Fruit fly (Drosophila melanogaster) whole organism, embryonic: ENCODE results near the gene ATPsyngamma.

ENCODE experiments used
- B-H1 ChIP-seq: fragments of 200-800 bp; sonication (Bioruptor generic); IDR thresholded peaks from 3 replicates; pipeline ENCODE4 v1.3.6; 2022; ENCODE audit warnings: missing biosample characterization, missing genetic modification characterization
- Bgb ChIP-seq: fragments of 200-800 bp; sonication (Bioruptor generic); IDR thresholded peaks from 2 replicates; pipeline ENCODE4 v1.3.6; 2022; ENCODE audit warnings: missing biosample characterization, missing genetic modification characterization; ENCODE audit not compliant: partially characterized antibody
- CG10267 ChIP-seq: fragments of 200-800 bp; sonication (Bioruptor generic); optimal IDR thresholded peaks from 2 replicates; lab custom pipeline; 2018; ENCODE audit warnings: missing biosample characterization, mild to moderate bottlenecking, missing genetic modification characterization, moderate library complexity
- CG10543 ChIP-seq: fragments of 200-800 bp; sonication (Bioruptor generic); optimal IDR thresholded peaks from 3 replicates; lab custom pipeline; 2017; ENCODE audit warnings: missing biosample characterization, mild to moderate bottlenecking, missing genetic modification characterization, moderate library complexity
- CG11504 ChIP-seq: fragments of 200-800 bp; sonication (Bioruptor generic); optimal IDR thresholded peaks from 3 replicates; lab custom pipeline; 2019; ENCODE audit warnings: missing biosample characterization, mild to moderate bottlenecking, missing genetic modification characterization, moderate library complexity
- CG11695 ChIP-seq: fragments of 200-800 bp; sonication (Bioruptor generic); IDR thresholded peaks from 3 replicates; pipeline ENCODE4 v1.3.6; 2022; ENCODE audit warnings: missing biosample characterization, missing genetic modification characterization
- CG12769 ChIP-seq: fragments of 200-800 bp; sonication (Bioruptor generic); optimal IDR thresholded peaks from 2 replicates; lab custom pipeline; 2019; ENCODE audit warnings: missing biosample characterization, mild to moderate bottlenecking, missing genetic modification characterization, moderate library complexity
- CG1529 ChIP-seq: fragments of 200-800 bp; sonication (Bioruptor generic); optimal IDR thresholded peaks from 3 replicates; lab custom pipeline; 2018; ENCODE audit warnings: missing biosample characterization, missing genetic modification characterization
- CG1602 ChIP-seq: fragments of 200-800 bp; sonication (Bioruptor generic); optimal IDR thresholded peaks from 3 replicates; lab custom pipeline; 2016; ENCODE audit warnings: missing biosample characterization, missing genetic modification characterization
- CG1647 ChIP-seq: fragments of 200-800 bp; sonication (Bioruptor generic); optimal IDR thresholded peaks from 3 replicates; lab custom pipeline; 2016; ENCODE audit warnings: missing biosample characterization, missing genetic modification characterization
- CG18599 ChIP-seq: fragments of 200-800 bp; sonication (Bioruptor generic); optimal IDR thresholded peaks from 3 replicates; lab custom pipeline; 2017; ENCODE audit warnings: missing biosample characterization, missing genetic modification characterization, mild to moderate bottlenecking, moderate library complexity, missing genetic modification reagents
- CG2120 ChIP-seq: fragments of 200-800 bp; sonication (Bioruptor generic); optimal IDR thresholded peaks from 3 replicates; lab custom pipeline; 2016; ENCODE audit warnings: missing biosample characterization, missing genetic modification characterization
- CG33557 ChIP-seq: fragments of 200-800 bp; sonication (Bioruptor generic); optimal IDR thresholded peaks from 2 replicates; lab custom pipeline; 2019; ENCODE audit warnings: missing biosample characterization, mild to moderate bottlenecking, missing genetic modification characterization, moderate library complexity
- CG3407 ChIP-seq: fragments of 200-800 bp; sonication (Bioruptor generic); optimal IDR thresholded peaks from 2 replicates; lab custom pipeline; 2018; ENCODE audit warnings: missing biosample characterization, mild to moderate bottlenecking, missing genetic modification characterization
- CG34376 ChIP-seq: fragments of 200-800 bp; sonication (Bioruptor generic); optimal IDR thresholded peaks from 2 replicates; lab custom pipeline; 2018; ENCODE audit warnings: missing biosample characterization, mild to moderate bottlenecking, missing genetic modification characterization
- CG3995 ChIP-seq: fragments of 200-800 bp; sonication (Bioruptor generic); optimal IDR thresholded peaks from 3 replicates; lab custom pipeline; 2016; ENCODE audit warnings: missing biosample characterization, missing genetic modification characterization
- CG8290 ChIP-seq, 3 experiments: fragments of 200-800 bp; sonication (Bioruptor generic); optimal IDR thresholded peaks; 2 replicates each; lab custom pipeline; 2016 to 2019; ENCODE audit warnings: missing biosample characterization in 3 of 3, missing genetic modification characterization in 3 of 3, mild to moderate bottlenecking in 2 of 3, moderate library complexity in 1 of 3
- CHES-1-like ChIP-seq: fragments of 200-800 bp; sonication (Bioruptor generic); optimal IDR thresholded peaks from 2 replicates; lab custom pipeline; 2016; ENCODE audit warnings: missing biosample characterization, missing genetic modification characterization
- D19B ChIP-seq: fragments of 200-800 bp; sonication (Bioruptor generic); optimal IDR thresholded peaks from 2 replicates; lab custom pipeline; 2017; ENCODE audit warnings: missing biosample characterization, mild to moderate bottlenecking, missing genetic modification characterization
- Dek ChIP-seq: fragments of 200-800 bp; sonication (Bioruptor generic); optimal IDR thresholded peaks from 3 replicates; lab custom pipeline; 2019; ENCODE audit warnings: missing biosample characterization, mild to moderate bottlenecking, missing genetic modification characterization, moderate library complexity
- GATAe ChIP-seq: fragments of 200-800 bp; sonication (Bioruptor generic); conservative IDR thresholded peaks from 2 replicates; pipeline ENCODE4 v1.3.6; 2022; ENCODE audit warnings: missing biosample characterization, missing genetic modification characterization
- HLH3B ChIP-seq: fragments of 200-800 bp; sonication (Bioruptor generic); IDR thresholded peaks from 2 replicates; pipeline ENCODE4 v1.3.6; 2022; ENCODE audit warnings: missing biosample characterization, missing genetic modification characterization
- HmgZ ChIP-seq: fragments of 200-800 bp; sonication (Bioruptor generic); optimal IDR thresholded peaks from 2 replicates; lab custom pipeline; 2018; ENCODE audit warnings: missing biosample characterization, mild to moderate bottlenecking, missing genetic modification characterization
- Hmr ChIP-seq: fragments of 200-800 bp; sonication (Bioruptor generic); optimal IDR thresholded peaks from 3 replicates; lab custom pipeline; 2017; ENCODE audit warnings: mild to moderate bottlenecking, missing biosample characterization, missing genetic modification reagents, missing genetic modification characterization
- Jarid2 ChIP-seq: fragments of 200-800 bp; sonication (Bioruptor generic); optimal IDR thresholded peaks from 3 replicates; lab custom pipeline; 2017; ENCODE audit warnings: mild to moderate bottlenecking, missing biosample characterization, missing genetic modification reagents, missing genetic modification characterization
- Med ChIP-seq: fragments of 200-800 bp; sonication (Bioruptor generic); peaks from one replicate; lab custom pipeline; 2016; ENCODE audit warnings: missing biosample characterization, missing genetic modification characterization, mild to moderate bottlenecking, inconsistent platforms, moderate library complexity
- Pdp1 ChIP-seq, 2 experiments: fragments of 200-800 bp; sonication (Bioruptor generic); optimal IDR thresholded peaks; 3 replicates each; lab custom pipeline; 2016; ENCODE audit warnings: missing biosample characterization in 2 of 2, missing genetic modification characterization in 2 of 2, mild to moderate bottlenecking in 1 of 2, moderate library complexity in 1 of 2
- aop ChIP-seq: fragments of 200-800 bp; sonication (Bioruptor generic); IDR thresholded peaks from 2 replicates; pipeline ENCODE4 v1.3.6; 2022; ENCODE audit warnings: missing biosample characterization, missing genetic modification characterization
- cad ChIP-seq: fragments of >200 bp; optimal IDR thresholded peaks from 2 replicates; lab custom pipeline; 2017; ENCODE audit warnings: missing biosample characterization, missing genetic modification characterization
- chinmo ChIP-seq: fragments of 200-800 bp; sonication (Bioruptor generic); IDR thresholded peaks from 4 replicates; pipeline ENCODE4 v1.3.6; 2022; ENCODE audit warnings: missing biosample characterization, missing genetic modification characterization; ENCODE audit not compliant: partially characterized antibody
- cwo ChIP-seq: fragments of 200-800 bp; sonication (Bioruptor generic); optimal IDR thresholded peaks from 3 replicates; lab custom pipeline; 2017; ENCODE audit warnings: missing biosample characterization, missing genetic modification characterization, mild to moderate bottlenecking, moderate library complexity, missing genetic modification reagents
- eve ChIP-seq, 2 experiments: fragments of >200 bp; optimal IDR thresholded peaks; 2 replicates each; lab custom pipeline; 2017; ENCODE audit warnings: missing biosample characterization in 2 of 2, missing genetic modification characterization in 2 of 2
- exex ChIP-seq: fragments of 200-800 bp; sonication (Bioruptor generic); optimal IDR thresholded peaks from 4 replicates; lab custom pipeline; 2018; ENCODE audit warnings: missing biosample characterization, mild to moderate bottlenecking, missing genetic modification characterization, moderate library complexity
- gce ChIP-seq: fragments of 200-800 bp; sonication (Bioruptor generic); IDR thresholded peaks from 3 replicates; pipeline ENCODE4 v1.3.6; 2022; ENCODE audit warnings: missing biosample characterization, missing genetic modification characterization
- grn ChIP-seq: fragments of 200-800 bp; sonication (Bioruptor generic); optimal IDR thresholded peaks from 3 replicates; lab custom pipeline; 2017; ENCODE audit warnings: missing biosample characterization, missing genetic modification characterization
- lab ChIP-seq: fragments of 200-800 bp; sonication (Bioruptor generic); optimal IDR thresholded peaks from 3 replicates; lab custom pipeline; 2017; ENCODE audit warnings: missing biosample characterization, missing genetic modification characterization, mild to moderate bottlenecking, moderate library complexity, missing genetic modification reagents
- mirr ChIP-seq: fragments of 200-800 bp; sonication (Bioruptor generic); optimal IDR thresholded peaks from 3 replicates; lab custom pipeline; 2018; ENCODE audit warnings: missing biosample characterization, mild to moderate bottlenecking, missing genetic modification characterization
- salm ChIP-seq: fragments of 200-800 bp; sonication (Bioruptor generic); optimal IDR thresholded peaks from 2 replicates; lab custom pipeline; 2018; ENCODE audit warnings: missing biosample characterization, mild to moderate bottlenecking, missing genetic modification characterization
- scrt ChIP-seq: fragments of 200-800 bp; sonication (Bioruptor generic); optimal IDR thresholded peaks from 2 replicates; lab custom pipeline; 2018; ENCODE audit warnings: missing biosample characterization, mild to moderate bottlenecking, missing genetic modification characterization, moderate library complexity
- sd ChIP-seq: fragments of 200-800 bp; sonication (Bioruptor generic); optimal IDR thresholded peaks from 3 replicates; lab custom pipeline; 2018; ENCODE audit warnings: missing biosample characterization, mild to moderate bottlenecking, missing genetic modification characterization, moderate library complexity
- sens-2 ChIP-seq: fragments of 200-800 bp; sonication (Bioruptor generic); IDR thresholded peaks from 2 replicates; pipeline ENCODE4 v1.3.6; 2022; ENCODE audit warnings: missing biosample characterization, missing genetic modification characterization
- slbo ChIP-seq: fragments of 200-800 bp; sonication (Bioruptor generic); IDR thresholded peaks from 2 replicates; pipeline ENCODE4 v1.3.6; 2022; ENCODE audit warnings: missing biosample characterization, missing genetic modification characterization
- sug ChIP-seq: fragments of 200-800 bp; optimal IDR thresholded peaks from 2 replicates; lab custom pipeline; 2019; ENCODE audit warnings: missing biosample characterization, mild to moderate bottlenecking, missing genetic modification characterization, moderate library complexity
- tgo ChIP-seq: fragments of 200-800 bp; sonication (Bioruptor generic); IDR thresholded peaks from 3 replicates; pipeline ENCODE4 v1.3.6; 2022; ENCODE audit warnings: missing biosample characterization, missing genetic modification characterization
- unc-4 ChIP-seq: fragments of 200-800 bp; sonication (Bioruptor generic); IDR thresholded peaks from 2 replicates; pipeline ENCODE4 v1.3.6; 2022; ENCODE audit warnings: missing biosample characterization, missing genetic modification characterization; ENCODE audit not compliant: partially characterized antibody
- z ChIP-seq: fragments of 200-800 bp; sonication (Bioruptor generic); IDR thresholded peaks from 3 replicates; pipeline ENCODE4 v1.3.6; 2022; ENCODE audit warnings: missing biosample characterization, missing genetic modification characterization
- zfh2 ChIP-seq: fragments of 200-800 bp; sonication (Bioruptor generic); optimal IDR thresholded peaks from 2 replicates; lab custom pipeline; 2016; ENCODE audit warnings: missing biosample characterization, missing genetic modification characterization

Gene ATPsyngamma

DNA sequence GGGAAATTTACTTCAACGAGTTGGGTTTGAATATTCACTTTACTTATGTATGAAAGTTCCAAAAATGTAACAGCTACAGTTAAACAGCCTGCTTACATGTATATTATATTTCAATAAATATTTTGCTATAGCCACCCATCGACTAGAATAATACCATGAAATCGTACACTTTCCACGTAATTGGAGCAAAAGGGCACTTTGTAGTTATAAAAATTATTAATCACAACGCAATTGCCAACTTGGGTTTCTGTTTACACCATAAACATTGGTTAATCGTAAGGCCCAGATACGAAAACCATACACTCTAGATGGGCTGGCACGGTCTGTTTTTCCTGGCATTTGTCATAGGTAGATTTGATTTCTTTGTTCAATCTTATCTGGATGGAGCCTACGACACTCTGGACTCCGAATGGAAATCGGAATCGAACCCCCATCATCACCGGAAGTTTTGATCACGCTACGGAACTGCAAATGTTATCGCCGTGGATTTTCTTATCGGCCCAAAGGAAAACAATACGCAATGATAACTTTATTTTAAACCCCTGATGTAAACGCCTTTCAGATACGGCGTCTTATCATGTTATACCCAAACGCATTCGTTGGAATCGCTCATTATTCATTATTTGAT, 31.6 kb upstream of the ATPsyngamma start, which contains the start of gene fig:
Gene fig (minus strand): TSS at position 51 of the 628 bp plus-strand sequence.
- TF ChIP-seq scrt (GFP tag; lab: Kevin White, UChicago): no peak
- no peak for TF ChIP-seq HLH3B (GFP tag; lab: Robert Waterston, UW)
- 0 out of 2 replicates have a peak, but pooled peaks have one; percentile 6 for TF ChIP-seq sens-2 (GFP tag; lab: Robert Waterston, UW)
- TF ChIP-seq aop (GFP tag; lab: Robert Waterston, UW): 0 out of 2 replicates have a peak, but pooled peaks have one; percentile 27
- TF ChIP-seq lab (GFP tag; lab: Kevin White, UChicago): peak; percentile 35
- TF ChIP-seq CG34376 (GFP tag; lab: Kevin White, UChicago): peak; percentile 66
- no peak for TF ChIP-seq gce
- peak; percentile 18 for TF ChIP-seq sd (tag; lab: Kevin White, UChicago)
- TF ChIP-seq sug (tag; lab: Kevin White, UChicago): peak; percentile 86
- TF ChIP-seq Med (GFP tag; lab: Kevin White, UChicago): peak; percentile 13
- TF ChIP-seq CG10543: peak; percentile 19
- TF ChIP-seq CG8290 (GFP tag; optimal IDR thresholded peaks at IDR 0.05; lab: Kevin White, UChicago): no peak
- TF ChIP-seq CG8290 (tag; optimal IDR thresholded peaks at IDR 0.05; lab: Kevin White, UChicago): peak in 1 of 2 experiments; percentile 19
- 0 out of 2 replicates have a peak, but pooled peaks have one; percentile 23 for TF ChIP-seq GATAe (GFP tag; lab: Robert Waterston, UW)
- no peak for TF ChIP-seq Bgb (GFP tag; lab: Robert Waterston, UW)
- no peak for TF ChIP-seq CG11504 (tag; lab: Kevin White, UChicago)
- no peak for TF ChIP-seq CHES-1-like (GFP tag; lab: Kevin White, UChicago)
- 0 out of 3 replicates have a peak, but pooled peaks have one; percentile 22 for TF ChIP-seq z
- TF ChIP-seq chinmo (GFP tag; lab: Robert Waterston, UW): 0 out of 4 replicates have a peak, but pooled peaks have one; percentile 9
- TF ChIP-seq CG12769 (tag; lab: Kevin White, UChicago): peak; percentile 46
- peak; percentile 86 for TF ChIP-seq grn
- TF ChIP-seq CG3407 (GFP tag; lab: Kevin White, UChicago): no peak
- TF ChIP-seq CG3995 (GFP tag; lab: Kevin White, UChicago): no peak
- TF ChIP-seq Pdp1 (GFP tag; optimal IDR thresholded peaks at IDR 0.05; lab: Kevin White, UChicago): peak in 1 of 2 experiments; percentile 42
- TF ChIP-seq cwo (GFP tag; lab: Kevin White, UChicago): peak; percentile 26
- TF ChIP-seq exex (tag; lab: Kevin White, UChicago): peak; percentile 78
- peak; percentile 4 for TF ChIP-seq HmgZ
- peak; percentile 9 for TF ChIP-seq CG18599
- peak in 1 of 2 experiments; percentile 19 for TF ChIP-seq eve (GFP tag; optimal IDR thresholded peaks at IDR 0.05; lab: Kevin White, UChicago)
- peak; percentile 64 for TF ChIP-seq mirr
- TF ChIP-seq Hmr (GFP tag; lab: Kevin White, UChicago): peak; percentile 4
- TF ChIP-seq B-H1 (GFP tag; lab: Robert Waterston, UW): no peak
- TF ChIP-seq CG1529 (GFP tag; lab: Kevin White, UChicago): no peak

DNA sequence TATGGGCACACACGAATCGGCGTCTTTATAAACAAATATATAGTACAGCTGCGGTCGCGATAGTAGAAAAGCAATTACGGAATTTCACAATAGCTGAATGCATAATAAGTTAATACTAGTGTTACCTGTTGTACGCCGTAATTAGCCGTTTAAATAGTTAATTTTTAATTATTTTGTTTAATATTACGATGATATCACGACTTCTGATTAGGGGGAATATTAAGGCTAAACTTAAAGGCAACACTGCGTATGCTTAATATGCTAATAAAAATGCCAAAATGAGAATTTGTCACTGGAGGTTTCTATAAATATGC, 30.0 kb upstream of the ATPsyngamma start:
- TF ChIP-seq D19B (GFP tag; lab: Kevin White, UChicago) (peak; percentile 8), slbo (GFP tag; lab: Robert Waterston, UW) (0 out of 2 replicates have a peak, but pooled peaks have one; percentile 4), CG10267 (tag; lab: Kevin White, UChicago) (no peak), tgo (GFP tag; lab: Robert Waterston, UW) (no peak), Pdp1 (GFP tag; optimal IDR thresholded peaks at IDR 0.05; lab: Kevin White, UChicago) (peak in 1 of 2 experiments; percentile 5), Dek (tag; lab: Kevin White, UChicago) (no peak), CG33557 (GFP tag; lab: Kevin White, UChicago) (no peak), CG1647 (GFP tag; lab: Kevin White, UChicago) (no peak), CG2120 (GFP tag; lab: Kevin White, UChicago) (peak; percentile 8), CG1602 (GFP tag; lab: Kevin White, UChicago) (no peak), Jarid2 (GFP tag; lab: Kevin White, UChicago) (no peak), lab (GFP tag; lab: Kevin White, UChicago) (peak; percentile 44), CG18599 (peak; percentile 22), exex (tag; lab: Kevin White, UChicago) (peak; percentile 41), sug (tag; lab: Kevin White, UChicago) (peak; percentile 20), zfh2 (GFP tag; lab: Kevin White, UChicago) (no peak), salm (no peak), cad (GFP tag; lab: Kevin White, UChicago) (no peak), CG11695 (GFP tag; lab: Robert Waterston, UW) (peak; percentile 16; the same call in 1 of the 3 replicates), unc-4 (GFP tag; lab: Robert Waterston, UW) (peak; percentile 10; the same call in 1 of the 2 replicates)
